Worm (Caenorhabditis elegans): ENCODE results near the gene mtr-4.

Gene mtr-4

DNA sequence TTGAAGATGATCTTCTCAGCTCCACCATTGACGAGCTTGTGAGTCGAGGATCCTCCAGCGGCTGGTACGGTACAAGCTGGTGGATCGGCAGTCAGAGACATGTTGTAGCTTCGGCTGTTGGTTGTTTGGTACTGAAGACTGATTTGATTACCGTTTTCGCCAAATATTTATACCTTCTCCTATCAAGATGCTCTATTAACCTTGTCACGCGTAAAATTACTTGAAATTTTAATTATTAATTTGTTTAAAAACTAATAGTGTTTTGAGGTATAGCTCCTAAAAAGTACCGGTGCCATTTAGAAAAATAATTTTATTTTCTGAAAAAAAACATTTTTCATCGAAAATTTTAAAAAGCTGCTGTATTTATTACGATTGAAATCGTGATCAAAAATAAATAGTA is 25.4 kb downstream of the mtr-4 start, which contains the start of gene ssp-10:
Gene ssp-10, minus strand, starts transcription at position 101 of the 400 bp plus-strand sequence.
- no peak for TF ChIP-seq ceh-13 (GFP tag; optimal IDR thresholded peaks at IDR 0.05)

DNA sequence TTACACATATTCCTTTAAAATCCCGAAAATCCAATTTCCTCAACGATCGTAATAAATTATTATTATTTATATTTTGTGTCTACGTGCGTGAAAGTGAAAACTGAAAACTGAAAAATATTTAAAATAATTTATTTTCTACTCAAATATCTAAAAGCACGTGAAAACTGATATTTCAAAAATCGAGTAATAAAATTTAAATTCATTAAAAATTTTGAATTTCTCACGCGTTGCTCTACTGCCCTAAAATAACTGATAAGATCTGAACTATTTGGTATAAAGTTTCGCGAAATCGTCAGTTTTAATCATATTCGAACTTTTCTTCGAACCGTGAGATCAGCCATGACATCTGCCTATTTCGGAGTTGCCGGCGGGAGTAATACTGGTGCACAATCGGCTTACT is 26.8 kb downstream of the mtr-4 start, which contains the start of gene ssq-1:
Gene ssq-1, plus strand, starts transcription at position 301 of the 400 bp plus-strand sequence.
- TF ChIP-seq flt-1 (GFP tag; IDR thresholded peaks at IDR 0.05) (no peak), tbx-11 (GFP tag; IDR thresholded peaks at IDR 0.05) (no peak), B0310.2 (tag; optimal IDR thresholded peaks at IDR 0.05) (no peak), hnd-1 (tag; optimal IDR thresholded peaks at IDR 0.05) (no peak), scrt-1 (GFP tag; IDR thresholded peaks at IDR 0.05) (no peak), sea-1 (GFP tag; conservative IDR thresholded peaks at IDR 0.05) (no peak), aly-1 (tag; optimal IDR thresholded peaks at IDR 0.05) (no peak), tra-4 (tag; optimal IDR thresholded peaks at IDR 0.05) (no peak), hmg-4 (GFP tag; optimal IDR thresholded peaks at IDR 0.05) (no peak), ceh-13 (GFP tag; optimal IDR thresholded peaks at IDR 0.05) (no peak), ceh-36 (tag; optimal IDR thresholded peaks at IDR 0.05) (no peak), pes-1 (GFP tag; IDR thresholded peaks at IDR 0.05) (no peak), hmbx-1 (tag; optimal IDR thresholded peaks at IDR 0.05) (no peak)

DNA sequence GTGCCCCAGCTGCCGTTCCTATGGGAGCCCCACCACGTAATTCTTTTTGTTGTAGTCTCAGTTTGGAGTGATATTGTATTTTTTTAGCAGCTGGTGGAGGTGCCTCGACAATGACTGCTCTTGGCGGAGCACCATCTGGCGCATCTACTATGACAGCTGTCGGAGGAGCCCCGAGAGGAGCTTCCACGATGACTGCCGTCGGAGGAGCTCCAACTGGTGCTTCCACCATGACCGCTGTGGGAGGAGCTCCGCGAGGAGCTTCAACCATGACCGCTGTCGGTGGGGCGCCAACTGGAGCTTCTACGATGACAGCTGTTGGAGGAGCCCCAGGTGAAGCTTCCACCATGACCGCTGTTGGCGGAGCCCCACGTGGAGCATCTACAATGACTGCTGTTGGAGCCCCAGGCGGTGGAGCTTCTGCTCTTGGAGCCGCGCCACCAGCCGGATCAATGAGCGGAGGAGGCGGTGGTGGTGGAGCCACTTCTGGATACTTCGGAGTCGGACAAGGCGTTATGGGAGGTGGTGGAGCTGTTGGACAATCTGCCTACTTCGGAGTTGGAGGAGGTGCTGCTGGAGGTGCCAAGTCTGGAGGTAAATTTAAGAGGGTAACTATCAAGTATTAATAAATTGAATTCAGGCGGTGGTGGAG is 27.4 kb downstream of the mtr-4 start:
- TF ChIP-seq aly-1 (tag; optimal IDR thresholded peaks at IDR 0.05) (peak; percentile 50), sea-1 (GFP tag; conservative IDR thresholded peaks at IDR 0.05) (no peak)

DNA sequence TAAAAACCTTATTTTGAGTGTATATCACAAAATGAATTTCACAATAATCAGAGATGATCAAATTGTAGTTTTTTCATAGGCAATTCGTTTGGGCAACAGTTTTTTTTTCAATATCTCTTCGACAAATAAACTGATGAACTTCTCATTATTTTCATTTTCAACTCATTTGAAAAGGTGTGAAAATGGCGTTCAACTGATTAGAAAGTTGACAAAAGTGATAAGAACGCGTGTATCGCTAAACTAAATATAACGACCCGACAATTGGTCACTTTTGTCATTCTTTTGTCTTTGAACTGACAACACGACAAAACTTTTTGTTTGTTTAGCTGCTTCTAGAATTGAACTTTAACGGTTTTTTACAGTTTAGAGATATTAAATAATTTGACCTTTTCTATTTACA is 29.5 kb downstream of the mtr-4 start:
- no peak for TF ChIP-seq hmbx-1 (tag; optimal IDR thresholded peaks at IDR 0.05)
- no peak for TF ChIP-seq tbx-11 (GFP tag; IDR thresholded peaks at IDR 0.05)
- TF ChIP-seq F13C5.2 (tag; optimal IDR thresholded peaks at IDR 0.05) = no peak
- no peak for TF ChIP-seq hmg-4 (GFP tag; optimal IDR thresholded peaks at IDR 0.05)
- TF ChIP-seq aly-1 (tag; optimal IDR thresholded peaks at IDR 0.05) = no peak
- TF ChIP-seq flt-1 (GFP tag; IDR thresholded peaks at IDR 0.05) = no peak
- no peak for TF ChIP-seq tra-4 (tag; optimal IDR thresholded peaks at IDR 0.05)
- no peak for TF ChIP-seq pes-1 (GFP tag; IDR thresholded peaks at IDR 0.05)
- TF ChIP-seq sea-1 (GFP tag; conservative IDR thresholded peaks at IDR 0.05) = no peak
- TF ChIP-seq B0310.2 (tag; optimal IDR thresholded peaks at IDR 0.05) = no peak
- no peak for TF ChIP-seq scrt-1 (GFP tag; IDR thresholded peaks at IDR 0.05)
- no peak for TF ChIP-seq ets-7 (tag; optimal IDR thresholded peaks at IDR 0.05)
- no peak for TF ChIP-seq tbx-37 (GFP tag; conservative IDR thresholded peaks at IDR 0.05)
- TF ChIP-seq ama-1 (optimal IDR thresholded peaks at IDR 0.05) = no peak
- no peak for TF ChIP-seq ceh-36 (tag; optimal IDR thresholded peaks at IDR 0.05)
- no peak for TF ChIP-seq ceh-13 (GFP tag; optimal IDR thresholded peaks at IDR 0.05)
- no peak for TF ChIP-seq hnd-1 (tag; optimal IDR thresholded peaks at IDR 0.05)

DNA sequence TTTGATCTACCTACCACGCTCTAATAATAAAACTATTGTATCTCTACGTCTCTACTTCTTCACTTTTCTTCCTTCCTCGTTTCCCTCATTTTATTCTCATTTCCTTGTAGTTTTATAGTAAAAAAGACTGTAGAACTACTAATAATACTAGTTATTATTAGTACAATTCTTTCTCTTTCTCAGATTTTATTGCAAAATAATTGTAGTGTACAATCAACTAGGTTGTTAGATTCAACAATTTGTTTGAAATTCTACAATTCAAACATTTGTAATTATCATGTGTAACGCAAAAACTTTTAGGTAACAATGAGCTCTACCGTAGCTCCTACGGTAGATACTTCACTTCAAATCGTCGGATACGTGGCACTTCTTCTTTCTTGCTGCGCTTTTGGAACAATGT is 30.2 kb downstream of the mtr-4 start, which contains the start of gene K07F5.12:
Gene K07F5.12, plus strand, starts transcription at position 301 of the 400 bp plus-strand sequence.
- TF ChIP-seq hmg-4 (GFP tag; optimal IDR thresholded peaks at IDR 0.05) (no peak), tra-4 (tag; optimal IDR thresholded peaks at IDR 0.05) (no peak), B0310.2 (tag; optimal IDR thresholded peaks at IDR 0.05) (no peak), sea-1 (GFP tag; conservative IDR thresholded peaks at IDR 0.05) (no peak), ets-7 (tag; optimal IDR thresholded peaks at IDR 0.05) (no peak), ceh-13 (GFP tag; optimal IDR thresholded peaks at IDR 0.05) (no peak), tbx-37 (GFP tag; conservative IDR thresholded peaks at IDR 0.05) (no peak), F13C5.2 (tag; optimal IDR thresholded peaks at IDR 0.05) (no peak), tbx-11 (GFP tag; IDR thresholded peaks at IDR 0.05) (no peak), pes-1 (GFP tag; IDR thresholded peaks at IDR 0.05) (no peak)

DNA sequence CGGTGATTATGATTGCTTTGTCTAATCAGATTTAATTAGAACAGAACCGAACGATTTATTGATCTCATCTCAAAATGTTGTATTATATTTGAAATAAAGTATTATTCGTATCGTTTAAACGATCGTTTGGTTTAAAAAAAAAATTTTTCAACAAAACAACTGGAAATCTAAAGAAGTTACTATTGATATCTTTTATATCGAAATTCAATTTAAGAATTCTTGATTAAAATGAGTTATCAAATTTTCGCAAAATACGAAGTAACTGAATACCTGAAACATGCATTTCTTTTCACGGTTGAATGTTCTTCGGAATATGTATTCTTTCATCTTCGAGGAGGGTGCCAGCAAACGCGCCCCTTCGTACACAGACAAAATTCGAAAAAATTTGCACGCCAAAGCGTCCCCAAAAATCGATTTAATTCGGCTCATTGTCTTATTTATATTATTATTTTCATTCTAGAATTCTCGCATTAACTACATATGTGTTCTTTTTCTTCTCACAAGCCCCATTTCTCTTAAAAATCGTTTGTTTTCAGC is 32.5 kb downstream of the mtr-4 start, which contains the start of gene npp-1:
Gene npp-1, plus strand, starts transcription at position 537 of the 537 bp plus-strand sequence.
- TF ChIP-seq flt-1 (GFP tag; IDR thresholded peaks at IDR 0.05) (no peak), scrt-1 (GFP tag; IDR thresholded peaks at IDR 0.05) (no peak), hmg-4 (GFP tag; optimal IDR thresholded peaks at IDR 0.05) (no peak), hnd-1 (tag; optimal IDR thresholded peaks at IDR 0.05) (no peak)

DNA sequence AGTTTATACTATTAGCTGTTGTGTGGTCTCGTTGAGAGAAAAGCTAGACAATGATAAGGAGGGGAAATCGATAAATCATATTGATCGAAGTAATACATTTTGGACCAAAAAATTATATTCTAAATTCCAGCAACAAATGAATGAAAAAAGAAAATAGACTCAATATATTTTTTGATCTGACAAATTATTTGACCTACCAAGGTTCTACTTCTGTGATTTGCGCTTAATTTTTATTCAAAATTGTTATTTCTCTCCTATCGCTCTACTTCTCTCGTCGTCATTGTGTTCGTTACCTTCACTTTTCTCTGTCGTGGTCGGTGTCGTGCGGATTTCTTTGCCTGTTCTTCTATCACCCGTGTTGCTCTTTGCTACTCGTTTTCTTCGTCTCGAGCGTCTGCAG is 33.5 kb downstream of the mtr-4 start:
- TF ChIP-seq scrt-1 (GFP tag; IDR thresholded peaks at IDR 0.05) = no peak
- no peak for TF ChIP-seq hnd-1 (tag; optimal IDR thresholded peaks at IDR 0.05)
- TF ChIP-seq pes-1 (GFP tag; IDR thresholded peaks at IDR 0.05) = no peak
- TF ChIP-seq ceh-13 (GFP tag; optimal IDR thresholded peaks at IDR 0.05) = no peak
- TF ChIP-seq hmbx-1 (tag; optimal IDR thresholded peaks at IDR 0.05) = no peak
- no peak for TF ChIP-seq sea-1 (GFP tag; conservative IDR thresholded peaks at IDR 0.05)
- TF ChIP-seq ets-7 (tag; optimal IDR thresholded peaks at IDR 0.05) = no peak
- TF ChIP-seq flt-1 (GFP tag; IDR thresholded peaks at IDR 0.05) = no peak
- TF ChIP-seq ceh-36 (tag; optimal IDR thresholded peaks at IDR 0.05) = no peak
- no peak for TF ChIP-seq tbx-11 (GFP tag; IDR thresholded peaks at IDR 0.05)
- TF ChIP-seq aly-1 (tag; optimal IDR thresholded peaks at IDR 0.05) = no peak
- TF ChIP-seq ama-1 (optimal IDR thresholded peaks at IDR 0.05) = no peak
- no peak for TF ChIP-seq tra-4 (tag; optimal IDR thresholded peaks at IDR 0.05)
- no peak for TF ChIP-seq hmg-4 (GFP tag; optimal IDR thresholded peaks at IDR 0.05)
- no peak for TF ChIP-seq F13C5.2 (tag; optimal IDR thresholded peaks at IDR 0.05)
- TF ChIP-seq B0310.2 (tag; optimal IDR thresholded peaks at IDR 0.05) = no peak
- no peak for TF ChIP-seq tbx-37 (GFP tag; conservative IDR thresholded peaks at IDR 0.05)

DNA sequence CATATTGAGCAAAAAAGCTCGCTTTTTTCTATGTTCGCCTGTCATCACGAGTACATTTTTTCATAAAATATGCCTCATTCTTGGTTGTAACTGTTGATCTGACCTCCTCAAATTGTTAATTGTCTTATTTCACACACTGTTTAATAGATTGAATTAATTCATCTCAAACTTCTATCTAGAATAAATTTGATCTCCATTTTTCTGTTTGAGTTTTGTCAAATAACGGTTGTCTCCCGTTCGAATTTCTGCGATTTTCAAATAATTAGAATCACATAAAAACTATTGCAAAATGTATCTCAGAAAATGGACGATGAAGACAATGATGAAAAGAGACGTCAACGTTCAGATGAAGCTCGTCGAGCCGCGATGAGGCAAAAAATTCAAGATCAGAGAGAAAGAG is 36.4 kb downstream of the mtr-4 start, which contains the start of gene K07F5.14:
Gene K07F5.14, plus strand, starts transcription at position 301 of the 400 bp plus-strand sequence.
- TF ChIP-seq hnd-1 (tag; optimal IDR thresholded peaks at IDR 0.05) (no peak), pes-1 (GFP tag; IDR thresholded peaks at IDR 0.05) (no peak), hmbx-1 (tag; optimal IDR thresholded peaks at IDR 0.05) (no peak), scrt-1 (GFP tag; IDR thresholded peaks at IDR 0.05) (no peak), tra-4 (tag; optimal IDR thresholded peaks at IDR 0.05) (no peak), ceh-36 (tag; optimal IDR thresholded peaks at IDR 0.05) (no peak), ama-1 (optimal IDR thresholded peaks at IDR 0.05) (no peak), flt-1 (GFP tag; IDR thresholded peaks at IDR 0.05) (no peak), ceh-13 (GFP tag; optimal IDR thresholded peaks at IDR 0.05) (no peak), ets-7 (tag; optimal IDR thresholded peaks at IDR 0.05) (no peak), aly-1 (tag; optimal IDR thresholded peaks at IDR 0.05) (no peak), B0310.2 (tag; optimal IDR thresholded peaks at IDR 0.05) (no peak)
